Worm (Caenorhabditis elegans) whole organism, late embryonic: ENCODE results near the gene math-45.
"Not testable (repeated sequence)": the region's sequence is repeated elsewhere in the genome, so short reads cannot be mapped to it uniquely, and the experiment has no call there.

Experiments used
- C38D4.7 ChIP-seq: fragments of 200-800 bp; sonication (Bioruptor generic); optimal IDR thresholded peaks from 2 replicates; lab custom pipeline; 2018; ENCODE audit warnings: mild to moderate bottlenecking, missing genetic modification characterization, moderate library complexity, missing compliant biosample characterization
- K02D7.2 ChIP-seq: sonication (generic microtip); optimal IDR thresholded peaks from 2 replicates; lab custom pipeline; 2017; ENCODE audit warnings: mild to moderate bottlenecking, missing genetic modification characterization, missing compliant biosample characterization
- T23F11.4 ChIP-seq: fragments of 200-800 bp; sonication (Bioruptor generic); optimal IDR thresholded peaks from 2 replicates; lab custom pipeline; 2018; ENCODE audit warnings: mild to moderate bottlenecking, missing genetic modification characterization, missing compliant biosample characterization
- ahr-1 ChIP-seq: sonication (generic microtip); optimal IDR thresholded peaks from 2 replicates; lab custom pipeline; 2016; ENCODE audit warnings: missing genetic modification characterization, missing compliant biosample characterization
- ceh-14 ChIP-seq: sonication (generic microtip); optimal IDR thresholded peaks from 2 replicates; lab custom pipeline; 2016; ENCODE audit warnings: missing genotype, missing genetic modification characterization, missing compliant biosample characterization
- ceh-18 ChIP-seq: sonication (generic microtip); optimal IDR thresholded peaks from 2 replicates; lab custom pipeline; 2016; ENCODE audit warnings: missing genetic modification characterization, missing compliant biosample characterization
- ceh-24 ChIP-seq: sonication (generic microtip); optimal IDR thresholded peaks from 2 replicates; lab custom pipeline; 2016; ENCODE audit warnings: mild to moderate bottlenecking, missing genetic modification characterization, missing compliant biosample characterization
- ceh-30 ChIP-seq: fragments of 150-350 bp; optimal IDR thresholded peaks from 2 replicates; lab custom pipeline; 2014; ENCODE audit warnings: missing biosample characterization, missing genetic modification characterization
- ceh-34 ChIP-seq: sonication (generic microtip); optimal IDR thresholded peaks from 2 replicates; lab custom pipeline; 2016; ENCODE audit warnings: mild to moderate bottlenecking, missing genetic modification characterization, missing compliant biosample characterization
- ceh-45 ChIP-seq: fragments of 200-800 bp; sonication (Bioruptor generic); IDR thresholded peaks from 2 replicates; pipeline ENCODE4 v1.3.6; 2022; ENCODE audit warnings: missing genetic modification reagents, missing genetic modification characterization, missing compliant biosample characterization
- che-1 ChIP-seq: sonication (generic microtip); optimal IDR thresholded peaks from 2 replicates; lab custom pipeline; 2016; ENCODE audit warnings: mild to moderate bottlenecking, missing genetic modification characterization, missing compliant biosample characterization
- dve-1 ChIP-seq: sonication (generic microtip); optimal IDR thresholded peaks from 2 replicates; lab custom pipeline; 2017; ENCODE audit warnings: antibody characterized with exemption, mild to moderate bottlenecking, missing genetic modification characterization, missing compliant biosample characterization
- elt-2 ChIP-seq: sonication (generic microtip); optimal IDR thresholded peaks from 2 replicates; lab custom pipeline; 2016; ENCODE audit warnings: missing genetic modification reagents, missing genetic modification characterization, missing compliant biosample characterization
- elt-4 ChIP-seq: sonication (generic microtip); optimal IDR thresholded peaks from 2 replicates; lab custom pipeline; 2016; ENCODE audit warnings: missing genetic modification characterization, missing compliant biosample characterization
- ets-4 ChIP-seq: sonication (generic microtip); optimal IDR thresholded peaks from 2 replicates; lab custom pipeline; 2016; ENCODE audit warnings: missing genetic modification characterization, missing compliant biosample characterization
- gmeb-2 ChIP-seq: sonication (generic microtip); optimal IDR thresholded peaks from 2 replicates; lab custom pipeline; 2016; ENCODE audit warnings: missing genetic modification characterization, inconsistent platforms, missing compliant biosample characterization
- hlh-15 ChIP-seq: sonication (generic microtip); optimal IDR thresholded peaks from 2 replicates; lab custom pipeline; 2016; ENCODE audit warnings: missing genetic modification characterization, missing compliant biosample characterization
- hlh-30 ChIP-seq: sonication (generic microtip); optimal IDR thresholded peaks from 2 replicates; lab custom pipeline; 2017; ENCODE audit warnings: antibody characterized with exemption, missing genetic modification characterization, missing compliant biosample characterization; ENCODE audit not compliant: insufficient read depth
- lin-11 ChIP-seq: fragments of 200-800 bp; sonication (Bioruptor generic); optimal IDR thresholded peaks from 2 replicates; lab custom pipeline; 2018; ENCODE audit warnings: mild to moderate bottlenecking, missing genetic modification characterization, missing compliant biosample characterization
- madf-2 ChIP-seq: sonication (generic microtip); optimal IDR thresholded peaks from 2 replicates; lab custom pipeline; 2017; ENCODE audit warnings: missing genetic modification characterization, missing compliant biosample characterization
- nfya-1 ChIP-seq: sonication (generic microtip); optimal IDR thresholded peaks from 2 replicates; lab custom pipeline; 2017; ENCODE audit warnings: missing genetic modification characterization, mild to moderate bottlenecking, missing compliant biosample characterization, antibody characterized with exemption, moderate library complexity
- nhr-232 ChIP-seq: sonication (generic microtip); optimal IDR thresholded peaks from 2 replicates; lab custom pipeline; 2016; ENCODE audit warnings: missing genetic modification characterization, missing compliant biosample characterization
- npax-4 ChIP-seq: sonication (generic microtip); optimal IDR thresholded peaks from 2 replicates; lab custom pipeline; 2016; ENCODE audit warnings: missing genetic modification characterization, missing compliant biosample characterization
- odd-2 ChIP-seq: sonication (generic microtip); optimal IDR thresholded peaks from 2 replicates; lab custom pipeline; 2017; ENCODE audit warnings: antibody characterized with exemption, mild to moderate bottlenecking, missing genetic modification characterization, missing compliant biosample characterization
- pat-9 ChIP-seq: fragments of 200-800 bp; sonication (Bioruptor generic); optimal IDR thresholded peaks from 2 replicates; lab custom pipeline; 2018; ENCODE audit warnings: mild to moderate bottlenecking, missing genetic modification characterization, moderate library complexity, missing compliant biosample characterization
- pha-2 ChIP-seq: sonication (generic microtip); optimal IDR thresholded peaks from 2 replicates; lab custom pipeline; 2017; ENCODE audit warnings: mild to moderate bottlenecking, missing genetic modification characterization, missing compliant biosample characterization
- pha-4 ChIP-seq: fragments of 150-350 bp; optimal IDR thresholded peaks from 2 replicates; lab custom pipeline; 2018; ENCODE audit warnings: missing biosample characterization, missing genetic modification reagents, missing genetic modification characterization
- pqm-1 ChIP-seq: sonication (generic microtip); optimal IDR thresholded peaks from 2 replicates; lab custom pipeline; 2016; ENCODE audit warnings: missing genetic modification characterization, missing compliant biosample characterization
- pros-1 ChIP-seq: fragments of 150-350 bp; optimal IDR thresholded peaks from 2 replicates; lab custom pipeline; 2014; ENCODE audit warnings: missing biosample characterization, missing genetic modification reagents, missing genetic modification characterization
- ref-2 ChIP-seq: sonication (generic microtip); optimal IDR thresholded peaks from 2 replicates; lab custom pipeline; 2016; ENCODE audit warnings: missing genetic modification characterization, missing compliant biosample characterization
- rnt-1 ChIP-seq: sonication (generic microtip); optimal IDR thresholded peaks from 2 replicates; lab custom pipeline; 2016; ENCODE audit warnings: missing genetic modification characterization, missing compliant biosample characterization
- sox-2 ChIP-seq: fragments of 200-800 bp; sonication (Bioruptor generic); IDR thresholded peaks from 2 replicates; pipeline ENCODE4 v1.3.6; 2022; ENCODE audit warnings: missing genetic modification reagents, missing genetic modification characterization, missing compliant biosample characterization
- tbx-2 ChIP-seq: sonication (generic microtip); optimal IDR thresholded peaks from 2 replicates; lab custom pipeline; 2016; ENCODE audit warnings: missing genetic modification characterization, missing compliant biosample characterization
- tbx-7 ChIP-seq: sonication (generic microtip); optimal IDR thresholded peaks from 2 replicates; lab custom pipeline; 2016; ENCODE audit warnings: missing genotype, missing genetic modification characterization, missing compliant biosample characterization
- ttx-3 ChIP-seq: sonication (generic microtip); optimal IDR thresholded peaks from 2 replicates; lab custom pipeline; 2016; ENCODE audit warnings: missing genetic modification reagents, missing genetic modification characterization, missing compliant biosample characterization
- zip-5 ChIP-seq: sonication (generic microtip); optimal IDR thresholded peaks from 2 replicates; lab custom pipeline; 2016; ENCODE audit warnings: missing genetic modification characterization, missing compliant biosample characterization

math-45 gene

DNA sequence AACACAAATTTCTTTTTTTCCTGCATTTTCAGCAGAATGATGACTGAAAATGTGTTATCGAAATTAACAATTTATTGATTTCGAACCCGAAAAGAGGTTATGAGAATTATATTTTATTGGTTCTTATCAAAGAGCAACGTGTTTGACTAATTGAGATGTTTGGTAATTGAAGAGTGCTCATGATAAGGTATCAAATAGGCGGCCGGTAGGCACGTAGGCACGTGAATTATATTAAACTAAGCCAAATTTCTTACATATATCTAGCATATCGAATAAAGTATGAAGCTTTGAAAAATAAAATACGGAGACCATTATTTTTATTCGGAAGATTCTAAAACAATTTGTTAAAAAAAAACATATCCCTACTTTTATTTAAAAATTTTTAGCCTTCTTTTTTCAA lies at the start of gene math-45:
Gene math-45, minus strand, starts transcription at position 101 of the 400 bp plus-strand sequence.
- TF ChIP-seq odd-2 (tag; lab: Kevin White, UChicago) (no peak), ahr-1 (tag; lab: Kevin White, UChicago) (no peak), ceh-45 (GFP tag; lab: Robert Waterston, UW) (no peak), ceh-14 (no peak), ttx-3 (tag; lab: Kevin White, UChicago) (no peak), nfya-1 (no peak), tbx-7 (tag; lab: Kevin White, UChicago) (no peak), elt-4 (tag; lab: Kevin White, UChicago) (no peak), nhr-232 (tag; lab: Kevin White, UChicago) (no peak), zip-5 (no peak), ceh-24 (tag; lab: Kevin White, UChicago) (no peak), ref-2 (tag; lab: Kevin White, UChicago) (no peak), elt-2 (tag; lab: Kevin White, UChicago) (no peak), madf-2 (tag; lab: Kevin White, UChicago) (no peak), pha-2 (tag; lab: Kevin White, UChicago) (no peak), tbx-2 (tag; lab: Kevin White, UChicago) (no peak)
- TF ChIP-seq, all 69 proteins: peak for 0

DNA sequence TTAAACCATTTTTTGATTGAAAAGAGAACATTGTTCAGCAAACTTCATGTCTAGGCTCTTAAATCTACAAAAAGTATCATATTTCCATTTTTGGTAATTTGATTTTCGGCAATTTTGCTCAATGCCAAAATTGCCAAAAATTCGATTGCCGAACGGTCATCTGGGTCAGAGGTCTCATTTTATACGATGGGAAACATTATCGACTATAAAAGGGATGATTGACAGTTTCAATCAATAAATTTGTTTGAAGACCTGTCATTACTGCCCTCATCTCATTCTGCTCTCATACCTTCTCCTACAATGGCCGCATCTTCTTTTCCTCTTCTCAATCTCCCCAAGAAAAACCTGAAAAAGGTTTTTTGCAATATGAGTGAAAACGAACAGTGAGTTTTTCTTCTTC lies 44.6 kb upstream of the math-45 start, which contains the start of gene K05F6.14:
Gene K05F6.14, plus strand, starts transcription at position 301 of the 400 bp plus-strand sequence.
- TF ChIP-seq C38D4.7 (no peak), pha-4 (tag; lab: Kevin White, UChicago) (no peak), pha-2 (tag; lab: Kevin White, UChicago) (no peak), hlh-15 (tag; lab: Kevin White, UChicago) (no peak), odd-2 (tag; lab: Kevin White, UChicago) (no peak)
- TF ChIP-seq, all 69 proteins: peak for 0

ce11 chrII:1560839-1561238 lies 43.6 kb upstream of the math-45 start:
- TF ChIP-seq dve-1 (tag; lab: Kevin White, UChicago) (no peak), ref-2 (tag; lab: Kevin White, UChicago) (no peak)

DNA sequence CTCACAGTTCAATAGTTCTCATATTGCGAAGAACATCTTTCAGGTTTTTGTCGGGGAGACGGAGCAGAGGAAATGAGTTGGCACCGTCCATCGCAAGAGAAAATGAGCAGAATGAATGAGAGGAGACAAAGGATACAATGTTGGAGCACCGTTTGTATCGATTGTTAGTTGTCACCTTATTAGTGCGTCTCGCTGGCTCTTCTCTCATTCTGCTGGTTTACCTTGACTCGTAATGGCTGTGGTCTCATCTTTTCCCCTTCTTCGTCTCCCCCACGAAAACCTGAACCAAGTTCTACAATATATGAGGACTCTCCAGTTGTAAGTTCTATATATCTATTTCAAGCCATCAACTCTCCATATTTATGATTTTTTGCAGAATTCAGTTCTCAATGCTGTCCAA lies 39.0 kb upstream of the math-45 start, which contains the start of the genes fbxb-54 and fbxb-50:
Gene fbxb-54, minus strand, starts transcription at position 101 of the 400 bp plus-strand sequence.
Gene fbxb-50, plus strand, starts transcription at position 227 of the 400 bp plus-strand sequence.
- TF ChIP-seq ceh-30; T23F11.4 (GFP tag; lab: Kevin White, UChicago); pqm-1 (tag; lab: Kevin White, UChicago): not testable (repeated sequence)

- TF ChIP-seq pat-9 (tag; lab: Kevin White, UChicago): no peak
- TF ChIP-seq gmeb-2: no peak
- TF ChIP-seq rnt-1 (tag; lab: Kevin White, UChicago): no peak
- no peak for TF ChIP-seq ceh-34 (tag; lab: Kevin White, UChicago)
- no peak for TF ChIP-seq che-1
- no peak for TF ChIP-seq pros-1 (tag; lab: Kevin White, UChicago)
- no peak for TF ChIP-seq ahr-1 (tag; lab: Kevin White, UChicago)
- TF ChIP-seq hlh-30 (tag; lab: Kevin White, UChicago): no peak
- no peak for TF ChIP-seq elt-4 (tag; lab: Kevin White, UChicago)
- no peak for TF ChIP-seq ets-4
- TF ChIP-seq ceh-18 (tag; lab: Kevin White, UChicago): no peak
- no peak for TF ChIP-seq npax-4 (tag; lab: Kevin White, UChicago)
- TF ChIP-seq K02D7.2 (tag; lab: Kevin White, UChicago): no peak
- TF ChIP-seq lin-11 (tag; lab: Kevin White, UChicago): no peak
- no peak for TF ChIP-seq sox-2
- no peak for TF ChIP-seq pha-2 (tag; lab: Kevin White, UChicago)
Observed at ce11 chrII:1550501-1550900, 33.2 kb upstream of the math-45 start, which contains the start of the genes fbxb-52 and fbxb-51. Gene fbxb-52 (minus strand): TSS chrII:1550601. Gene fbxb-51 (plus strand): TSS chrII:1550712.
